Fruit fly (Drosophila melanogaster) whole organism: Measurements from ENCODE around the gene GstD2.

Source experiments
- Dll ChIP-seq: fragments of >200 bp; optimal IDR thresholded peaks from 2 replicates; lab custom pipeline; 2017
- pan ChIP-seq: fragments of >200 bp; optimal IDR thresholded peaks from 2 replicates; lab custom pipeline; 2017
- psq ChIP-seq: fragments of >200 bp; optimal IDR thresholded peaks from 2 replicates; lab custom pipeline; 2017

dm6 chr3R:12379708-12380107 is 7.9 kb downstream of the GstD2 start, which contains the start of gene GstD8:
- no peak for TF ChIP-seq psq
- no peak for TF ChIP-seq Dll (lab: Kevin White, UChicago)
- TF ChIP-seq pan (lab: Kevin White, UChicago), result no peak
